Worm (Caenorhabditis elegans): ENCODE data around the gene hlh-10.

Gene hlh-10

ce11 chrV:9295581-9295980, 13.6 kb upstream of the hlh-10 start:
- no peak for TF ChIP-seq W03F9.2 (tag; optimal IDR thresholded peaks at IDR 0.05)
- TF ChIP-seq dao-5 (tag; optimal IDR thresholded peaks at IDR 0.05) = no peak
- no peak for TF ChIP-seq him-1 (tag; optimal IDR thresholded peaks at IDR 0.05)

ce11 chrV:9293359-9293758, 11.3 kb upstream of the hlh-10 start:
- TF ChIP-seq dao-5 (tag; optimal IDR thresholded peaks at IDR 0.05) (no peak), him-1 (tag; optimal IDR thresholded peaks at IDR 0.05) (no peak), W03F9.2 (tag; optimal IDR thresholded peaks at IDR 0.05) (no peak)

- TF ChIP-seq W03F9.2 (tag; optimal IDR thresholded peaks at IDR 0.05) = no peak
- no peak for TF ChIP-seq dao-5 (tag; optimal IDR thresholded peaks at IDR 0.05)
- TF ChIP-seq him-1 (tag; optimal IDR thresholded peaks at IDR 0.05) = no peak
Measured at ce11 chrV:9291919-9292318, 9.9 kb upstream of the hlh-10 start, which contains the start of gene ZK682.7. ZK682.7 (minus strand) TSS chrV:9292165.

ce11 chrV:9287460-9287859, 5.5 kb upstream of the hlh-10 start, which contains the start of gene lron-2:
lron-2 (minus strand) TSS chrV:9287560.
- TF ChIP-seq W03F9.2 (tag; optimal IDR thresholded peaks at IDR 0.05) (no peak), dao-5 (tag; optimal IDR thresholded peaks at IDR 0.05) (no peak), him-1 (tag; optimal IDR thresholded peaks at IDR 0.05) (no peak)

- TF ChIP-seq dao-5 (tag; optimal IDR thresholded peaks at IDR 0.05) = no peak
- no peak for TF ChIP-seq W03F9.2 (tag; optimal IDR thresholded peaks at IDR 0.05)
- no peak for TF ChIP-seq him-1 (tag; optimal IDR thresholded peaks at IDR 0.05)
Measured at ce11 chrV:9283452-9283851, 1.4 kb upstream of the hlh-10 start.

- TF ChIP-seq dao-5 (tag; optimal IDR thresholded peaks at IDR 0.05) = no peak
- TF ChIP-seq him-1 (tag; optimal IDR thresholded peaks at IDR 0.05) = no peak
- TF ChIP-seq W03F9.2 (tag; optimal IDR thresholded peaks at IDR 0.05) = no peak
Measured at ce11 chrV:9274127-9275042, 7.6 kb downstream of the hlh-10 start.

- TF ChIP-seq him-1 (tag; optimal IDR thresholded peaks at IDR 0.05) (peak; percentile 55), dao-5 (tag; optimal IDR thresholded peaks at IDR 0.05) (no peak)
Measured at ce11 chrV:9273587-9273986, 8.4 kb downstream of the hlh-10 start.

- no peak for TF ChIP-seq W03F9.2 (tag; optimal IDR thresholded peaks at IDR 0.05)
- TF ChIP-seq him-1 (tag; optimal IDR thresholded peaks at IDR 0.05) = no peak
- TF ChIP-seq dao-5 (tag; optimal IDR thresholded peaks at IDR 0.05) = no peak
Measured at ce11 chrV:9272624-9273023, 9.4 kb downstream of the hlh-10 start.

- TF ChIP-seq him-1 (tag; optimal IDR thresholded peaks at IDR 0.05) (no peak), dao-5 (tag; optimal IDR thresholded peaks at IDR 0.05) (no peak), W03F9.2 (tag; optimal IDR thresholded peaks at IDR 0.05) (no peak)
Measured at ce11 chrV:9271835-9272234, 10.2 kb downstream of the hlh-10 start.

ce11 chrV:9270442-9270841, 11.6 kb downstream of the hlh-10 start:
- TF ChIP-seq W03F9.2 (tag; optimal IDR thresholded peaks at IDR 0.05) (no peak), him-1 (tag; optimal IDR thresholded peaks at IDR 0.05) (no peak), dao-5 (tag; optimal IDR thresholded peaks at IDR 0.05) (no peak)

ce11 chrV:9268202-9268601, 13.8 kb downstream of the hlh-10 start:
- TF ChIP-seq him-1 (tag; optimal IDR thresholded peaks at IDR 0.05) (no peak), W03F9.2 (tag; optimal IDR thresholded peaks at IDR 0.05) (no peak), dao-5 (tag; optimal IDR thresholded peaks at IDR 0.05) (no peak)

- TF ChIP-seq dao-5 (tag; optimal IDR thresholded peaks at IDR 0.05) (no peak), W03F9.2 (tag; optimal IDR thresholded peaks at IDR 0.05) (no peak), him-1 (tag; optimal IDR thresholded peaks at IDR 0.05) (no peak)
Measured at ce11 chrV:9266399-9266798, 15.6 kb downstream of the hlh-10 start, which contains the start of gene slc-17.7. slc-17.7 (minus strand) TSS chrV:9266499.

ce11 chrV:9262708-9263107, 19.3 kb downstream of the hlh-10 start:
- TF ChIP-seq him-1 (tag; optimal IDR thresholded peaks at IDR 0.05) = no peak

- TF ChIP-seq W03F9.2 (tag; optimal IDR thresholded peaks at IDR 0.05) (no peak), dao-5 (tag; optimal IDR thresholded peaks at IDR 0.05) (no peak), him-1 (tag; optimal IDR thresholded peaks at IDR 0.05) (no peak)
Measured at ce11 chrV:9261492-9261891, 20.5 kb downstream of the hlh-10 start, which contains the start of gene nhr-36. nhr-36 (minus strand) TSS chrV:9261592.

ce11 chrV:9260411-9260810, 21.6 kb downstream of the hlh-10 start:
- no peak for TF ChIP-seq W03F9.2 (tag; optimal IDR thresholded peaks at IDR 0.05)

All from whole organism, L4/young adult.